Worm (Caenorhabditis elegans) whole organism, mixed stage, embryonic: ENCODE measurements around the gene C15B12.4.

Experiments
- nhr-237 ChIP-seq: fragments of 150-350 bp; optimal IDR thresholded peaks from 2 replicates; lab custom pipeline; 2014; ENCODE audit warnings: missing biosample characterization, missing genetic modification characterization
- sptf-1 ChIP-seq: sonication (generic microtip); optimal IDR thresholded peaks from 2 replicates; lab custom pipeline; 2017; ENCODE audit warnings: mild to moderate bottlenecking, missing genetic modification characterization, moderate library complexity, missing compliant biosample characterization
- ztf-11 ChIP-seq: fragments of 150-350 bp; optimal IDR thresholded peaks from 2 replicates; lab custom pipeline; 2014; ENCODE audit warnings: missing biosample characterization, missing genetic modification characterization

- no peak for TF ChIP-seq ztf-11 (tag; lab: Kevin White, UChicago)
- no peak for TF ChIP-seq sptf-1 (tag; lab: Kevin White, UChicago)
- TF ChIP-seq nhr-237, result no peak
Measured at ce11 chrX:6440464-6440863, 33.1 kb downstream of the C15B12.4 start, which contains the start of gene K10C2.14.
